Fruit fly (Drosophila melanogaster): ENCODE results near the gene Nubp1.

Gene Nubp1

DNA sequence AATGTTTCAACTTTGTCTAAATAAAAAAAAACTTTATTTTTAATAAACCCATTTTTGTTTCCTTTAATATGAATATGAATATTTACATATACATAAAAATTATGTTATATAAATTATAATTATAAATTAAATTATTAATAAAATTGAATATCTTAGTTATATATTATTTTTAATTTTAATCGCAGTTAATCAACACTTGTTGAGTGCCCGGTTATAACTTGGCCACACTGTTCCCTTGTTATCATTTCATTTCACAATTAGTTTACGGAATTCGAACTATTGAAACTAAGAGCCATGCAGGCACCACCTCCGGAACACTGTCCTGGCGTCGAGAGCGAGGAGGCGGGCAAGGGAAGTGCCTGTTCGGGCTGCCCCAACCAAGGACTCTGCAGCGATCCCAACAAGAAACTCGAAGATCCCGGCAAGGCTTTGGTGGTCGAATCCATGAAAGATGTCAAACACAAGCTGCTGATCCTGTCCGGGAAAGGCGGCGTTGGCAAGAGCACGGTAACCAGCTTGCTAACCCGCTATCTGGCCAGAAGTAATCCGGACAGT lies at the start of gene Nubp1:
Gene Nubp1 (plus strand): TSS at position 213 of the 555 bp plus-strand sequence.
- no peak for TF ChIP-seq noc (tag; optimal IDR thresholded peaks at IDR 0.05)

DNA sequence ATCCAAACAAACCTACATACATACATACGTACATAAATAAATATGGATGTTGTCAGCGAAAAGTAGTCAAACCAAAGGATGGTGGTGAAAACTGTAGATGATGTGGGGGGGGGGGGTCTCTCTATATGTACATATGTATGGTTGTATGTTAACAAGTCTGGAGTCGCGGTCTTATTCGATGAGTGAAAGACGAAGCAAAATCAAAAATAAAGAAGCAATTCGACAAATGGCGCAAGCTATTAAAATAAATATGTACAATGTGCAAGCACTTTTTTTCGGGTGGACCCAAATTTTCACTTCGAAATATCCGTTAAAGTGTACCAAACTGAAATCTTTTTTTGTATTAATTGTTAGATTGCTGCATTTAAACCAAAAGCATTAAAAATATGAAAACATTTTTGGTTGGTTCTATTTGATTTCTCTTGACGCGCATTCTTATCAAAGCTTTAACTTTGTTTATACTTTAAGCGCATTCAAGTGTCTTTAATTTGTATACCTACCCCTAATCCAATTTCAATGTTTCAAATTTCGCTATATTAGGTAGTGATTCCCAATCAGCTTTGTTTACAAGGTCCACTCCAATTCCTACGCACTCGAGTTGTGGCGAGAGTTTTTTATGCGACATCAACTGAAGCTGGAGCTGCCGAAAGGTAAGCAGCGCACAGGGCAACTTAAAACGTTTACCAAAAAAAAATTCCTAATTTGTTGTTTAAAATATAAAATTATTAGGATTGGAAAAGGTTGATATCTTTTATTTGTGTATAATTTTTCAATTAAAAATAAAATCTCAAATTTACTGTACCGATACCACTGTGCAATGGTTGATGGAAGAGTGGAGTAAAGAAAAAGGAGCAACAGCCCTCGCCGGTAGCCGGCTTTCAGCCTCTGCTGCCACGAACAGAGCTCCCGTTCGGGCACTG lies 48.1 kb upstream of the Nubp1 start, which contains the start of gene CG31807:
Gene CG31807 (minus strand): TSS at position 51 of the 920 bp plus-strand sequence.
- TF ChIP-seq noc (tag; optimal IDR thresholded peaks at IDR 0.05), result peak; percentile 63

- peak; percentile 16 for TF ChIP-seq noc (tag; optimal IDR thresholded peaks at IDR 0.05)
These were observed 47.3 kb upstream of the Nubp1 start for dm6 chr2L:16684908-16685611.

DNA sequence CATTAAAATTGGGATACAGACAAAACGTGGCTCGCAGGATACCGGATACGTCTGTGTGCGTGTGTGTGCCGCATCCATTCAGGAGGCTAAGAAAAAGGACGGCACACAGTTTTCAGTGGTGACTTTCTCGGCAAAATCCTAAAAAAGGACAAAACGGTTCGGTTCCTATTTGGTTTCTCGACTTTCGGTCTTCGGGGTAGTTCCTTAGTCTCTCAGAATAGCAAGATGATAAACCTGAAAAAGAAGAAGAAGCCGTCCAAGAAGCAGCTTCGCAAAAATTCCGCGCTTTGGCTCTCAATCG lies 46.8 kb upstream of the Nubp1 start:
- TF ChIP-seq noc (tag; optimal IDR thresholded peaks at IDR 0.05), result no peak

DNA sequence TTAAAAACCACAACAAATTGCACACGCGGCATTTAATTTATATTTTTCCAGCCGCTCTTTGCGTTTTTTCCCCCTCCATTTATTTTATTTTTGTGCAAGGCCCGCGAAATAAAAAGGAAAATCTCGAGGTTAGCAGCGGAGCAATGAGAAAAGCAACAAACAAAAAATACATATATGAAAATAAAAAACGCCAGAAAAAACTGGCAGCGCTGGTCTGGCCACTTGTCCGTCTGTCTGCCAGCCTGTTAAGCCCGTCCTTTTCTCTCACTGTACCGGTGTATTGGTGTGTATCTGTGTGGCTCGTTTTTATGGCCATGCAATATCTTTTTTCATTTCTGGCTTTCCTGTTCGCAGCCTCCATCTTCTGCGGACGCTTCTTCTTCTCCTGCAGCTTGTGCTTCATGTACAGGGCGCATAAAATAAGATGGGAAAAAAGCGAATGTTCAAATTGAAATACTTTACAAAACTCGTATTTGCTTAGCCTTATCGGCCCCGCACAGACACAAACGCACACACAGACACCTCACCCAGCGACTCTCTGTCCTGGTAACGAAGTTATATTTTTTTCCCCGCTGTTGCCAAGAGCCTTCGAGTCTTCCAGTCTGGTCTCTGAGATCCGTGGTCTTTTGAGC lies 45.8 kb upstream of the Nubp1 start:
- TF ChIP-seq noc (tag; optimal IDR thresholded peaks at IDR 0.05), result no peak

DNA sequence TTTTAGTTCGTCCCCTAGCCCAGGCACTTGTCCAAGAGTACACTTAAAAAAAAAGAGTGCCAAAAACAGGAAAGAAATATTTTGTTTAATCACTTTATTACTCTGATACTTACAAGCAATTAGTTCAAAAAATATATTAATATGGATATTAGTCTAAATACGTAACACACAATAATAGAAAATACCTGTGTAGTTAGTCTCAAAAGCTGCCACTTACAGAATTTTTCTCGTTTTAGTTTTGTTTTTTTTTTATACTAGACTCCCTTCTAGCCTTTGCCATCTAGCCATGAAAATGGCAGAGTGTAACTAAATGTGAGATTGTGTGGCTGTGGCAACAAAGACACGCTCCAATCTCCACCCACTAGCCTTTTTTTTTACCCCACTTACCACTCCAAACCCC lies 44.5 kb upstream of the Nubp1 start:
- TF ChIP-seq noc (tag; optimal IDR thresholded peaks at IDR 0.05), result no peak

dm6 chr2L:16689800-16690618 lies 42.3 kb upstream of the Nubp1 start:
- no peak for TF ChIP-seq noc (tag; optimal IDR thresholded peaks at IDR 0.05)

DNA sequence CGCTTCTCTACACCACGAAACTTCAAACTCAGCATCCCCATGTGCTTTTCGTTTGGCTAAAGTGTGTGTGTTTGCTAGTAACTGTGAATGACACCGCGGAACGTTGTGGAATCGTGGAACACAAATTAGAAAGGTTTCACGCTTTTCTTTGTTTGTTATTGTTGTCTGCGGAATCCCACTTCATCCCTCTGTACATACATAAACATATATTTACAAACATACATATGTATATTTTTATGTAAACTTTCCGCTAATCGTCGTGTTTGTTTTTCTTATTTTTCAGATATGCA lies 41.8 kb upstream of the Nubp1 start:
- no peak for TF ChIP-seq noc (tag; optimal IDR thresholded peaks at IDR 0.05)

DNA sequence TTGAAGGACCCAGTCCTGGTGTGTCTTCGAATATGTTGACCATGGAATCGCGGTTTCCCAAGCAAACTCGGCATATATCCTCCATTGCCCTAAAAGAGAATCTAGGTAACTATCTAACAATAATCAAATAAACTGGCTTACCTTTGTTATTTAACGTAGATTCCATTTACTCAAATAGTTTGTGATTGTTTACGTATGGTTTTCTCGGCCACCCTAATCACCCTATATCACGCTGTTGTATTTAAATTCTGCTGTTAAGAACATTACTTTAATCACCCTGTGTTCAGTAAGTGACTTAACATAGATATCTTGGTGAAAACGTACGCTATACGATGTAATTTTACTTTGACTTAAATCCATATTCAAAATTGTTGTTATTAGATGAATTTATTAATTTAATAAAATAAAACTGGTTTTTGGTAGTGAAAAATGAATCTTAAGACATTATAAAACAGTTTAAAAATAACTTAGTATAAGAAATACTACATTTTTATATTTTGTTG lies 29.3 kb upstream of the Nubp1 start:
- no peak for TF ChIP-seq noc (tag; optimal IDR thresholded peaks at IDR 0.05)

dm6 chr2L:16703753-16704152 lies 28.6 kb upstream of the Nubp1 start:
- no peak for TF ChIP-seq noc (tag; optimal IDR thresholded peaks at IDR 0.05)

dm6 chr2L:16706882-16707775 lies 25.2 kb upstream of the Nubp1 start:
- no peak for TF ChIP-seq noc (tag; optimal IDR thresholded peaks at IDR 0.05)

dm6 chr2L:16709693-16710092 lies 22.7 kb upstream of the Nubp1 start:
- TF ChIP-seq noc (tag; optimal IDR thresholded peaks at IDR 0.05), result no peak

- TF ChIP-seq noc (tag; optimal IDR thresholded peaks at IDR 0.05), result no peak
These were observed 22.1 kb upstream of the Nubp1 start for dm6 chr2L:16710234-16710633.

- no peak for TF ChIP-seq noc (tag; optimal IDR thresholded peaks at IDR 0.05)
These were observed 21.7 kb upstream of the Nubp1 start for dm6 chr2L:16710677-16711076.
